Worm (Caenorhabditis elegans) whole organism, L2 larva: ENCODE data around the gene lron-10.

Source experiments
- C34F6.9 ChIP-seq: fragments of 150-350 bp; optimal IDR thresholded peaks from 2 replicates; lab custom pipeline; 2014; ENCODE audit warnings: missing biosample characterization, missing genetic modification characterization
- F13H6.1 ChIP-seq: sonication (generic microtip); optimal IDR thresholded peaks from 2 replicates; lab custom pipeline; 2016; ENCODE audit warnings: missing genetic modification characterization, missing compliant biosample characterization
- R02D3.7 ChIP-seq: fragments of 150-350 bp; optimal IDR thresholded peaks from 2 replicates; lab custom pipeline; 2014; ENCODE audit warnings: missing biosample characterization, missing genetic modification characterization
- alr-1 ChIP-seq: fragments of 150-350 bp; optimal IDR thresholded peaks from 2 replicates; lab custom pipeline; 2014; ENCODE audit warnings: missing biosample characterization, missing genetic modification characterization
- aly-2 ChIP-seq: fragments of 150-350 bp; optimal IDR thresholded peaks from 2 replicates; lab custom pipeline; 2014; ENCODE audit warnings: missing biosample characterization, missing genetic modification characterization
- blmp-1 ChIP-seq: sonication (generic microtip); optimal IDR thresholded peaks from 2 replicates; lab custom pipeline; 2017; ENCODE audit warnings: missing genetic modification characterization, mild to moderate bottlenecking, missing compliant biosample characterization, antibody characterized with exemption, moderate library complexity; ENCODE audit not compliant: insufficient read depth
- ceh-16 ChIP-seq: fragments of 150-350 bp; optimal IDR thresholded peaks from 2 replicates; lab custom pipeline; 2014; ENCODE audit warnings: missing biosample characterization, missing genetic modification characterization
- crh-2 ChIP-seq: sonication (generic microtip); optimal IDR thresholded peaks from 2 replicates; lab custom pipeline; 2017; ENCODE audit warnings: missing biosample characterization, missing genetic modification characterization
- dmd-4 ChIP-seq: sonication (generic microtip); optimal IDR thresholded peaks from 2 replicates; lab custom pipeline; 2017; ENCODE audit warnings: missing biosample characterization, missing genetic modification characterization
- egl-27 ChIP-seq: sonication (generic microtip); optimal IDR thresholded peaks from 3 replicates; lab custom pipeline; 2017; ENCODE audit warnings: missing biosample characterization, missing genetic modification reagents, missing genetic modification characterization
- elt-1 ChIP-seq: fragments of 150-350 bp; optimal IDR thresholded peaks from 2 replicates; lab custom pipeline; 2014; ENCODE audit warnings: missing biosample characterization, missing genetic modification characterization
- elt-3 ChIP-seq: sonication (generic microtip); optimal IDR thresholded peaks from 2 replicates; lab custom pipeline; 2017; ENCODE audit warnings: missing biosample characterization, missing genetic modification characterization
- gmeb-1 ChIP-seq: fragments of 150-350 bp; optimal IDR thresholded peaks from 2 replicates; lab custom pipeline; 2014; ENCODE audit warnings: missing biosample characterization, missing genetic modification characterization
- lin-11 ChIP-seq: fragments of 150-350 bp; sonication (generic microtip); optimal IDR thresholded peaks from 2 replicates; lab custom pipeline; 2014; ENCODE audit warnings: missing biosample characterization, missing genetic modification characterization, inconsistent platforms, mixed read lengths
- lin-13 ChIP-seq: fragments of 150-350 bp; optimal IDR thresholded peaks from 2 replicates; lab custom pipeline; 2014; ENCODE audit warnings: missing biosample characterization, missing genetic modification reagents, missing genetic modification characterization
- lin-39 ChIP-seq: fragments of 150-350 bp; optimal IDR thresholded peaks from 2 replicates; lab custom pipeline; 2014; ENCODE audit warnings: missing biosample characterization, missing genetic modification reagents, missing genetic modification characterization
- lsy-2 ChIP-seq, 2 experiments: fragments of 150-350 bp in 1 of 2; sonication (generic microtip) in 1 of 2; optimal IDR thresholded peaks; 2 replicates each; lab custom pipeline; 2014 to 2017; ENCODE audit warnings: missing biosample characterization in 2 of 2, missing genetic modification characterization in 2 of 2
- mab-5 ChIP-seq: fragments of 150-350 bp; optimal IDR thresholded peaks from 2 replicates; lab custom pipeline; 2014; ENCODE audit warnings: missing biosample characterization, missing genetic modification characterization
- nhr-10 ChIP-seq: sonication (generic microtip); optimal IDR thresholded peaks from 2 replicates; lab custom pipeline; 2017; ENCODE audit warnings: missing biosample characterization, missing genetic modification characterization
- nhr-11 ChIP-seq: fragments of 150-350 bp; optimal IDR thresholded peaks from 2 replicates; lab custom pipeline; 2014; ENCODE audit warnings: missing biosample characterization, missing genetic modification characterization
- nhr-12 ChIP-seq: fragments of 150-350 bp; optimal IDR thresholded peaks from 2 replicates; lab custom pipeline; 2014; ENCODE audit warnings: missing biosample characterization, missing genetic modification characterization
- nhr-129 ChIP-seq: fragments of 150-350 bp; optimal IDR thresholded peaks from 2 replicates; lab custom pipeline; 2014; ENCODE audit warnings: missing biosample characterization, missing genetic modification characterization
- nhr-21 ChIP-seq: fragments of 150-350 bp; optimal IDR thresholded peaks from 2 replicates; lab custom pipeline; 2014; ENCODE audit warnings: missing biosample characterization, missing genetic modification characterization
- nhr-25 ChIP-seq: fragments of 150-350 bp; sonication (generic microtip); optimal IDR thresholded peaks from 3 replicates; lab custom pipeline; 2014; ENCODE audit warnings: missing biosample characterization, missing genetic modification characterization
- nhr-6 ChIP-seq: fragments of 150-350 bp; optimal IDR thresholded peaks from 2 replicates; lab custom pipeline; 2014; ENCODE audit warnings: missing biosample characterization, missing genetic modification characterization
- nhr-77 ChIP-seq: fragments of 150-350 bp; optimal IDR thresholded peaks from 2 replicates; lab custom pipeline; 2014; ENCODE audit warnings: missing biosample characterization, missing genetic modification characterization
- sem-4 ChIP-seq: fragments of 150-350 bp; optimal IDR thresholded peaks from 2 replicates; lab custom pipeline; 2014; ENCODE audit warnings: missing biosample characterization, missing genetic modification reagents, missing genetic modification characterization
- sma-3 ChIP-seq: sonication (generic microtip); optimal IDR thresholded peaks from 2 replicates; lab custom pipeline; 2016; ENCODE audit warnings: missing genetic modification reagents, missing genetic modification characterization, missing compliant biosample characterization
- snpc-4 ChIP-seq: fragments of 150-350 bp; optimal IDR thresholded peaks from 2 replicates; lab custom pipeline; 2014; ENCODE audit warnings: missing biosample characterization, missing genetic modification characterization
- unc-55 ChIP-seq: fragments of 150-350 bp; sonication (generic microtip); optimal IDR thresholded peaks from 3 replicates; lab custom pipeline; 2014; ENCODE audit warnings: missing biosample characterization, missing genetic modification reagents, missing genetic modification characterization
- zag-1 ChIP-seq: fragments of 150-350 bp; optimal IDR thresholded peaks from 2 replicates; lab custom pipeline; 2014; ENCODE audit warnings: missing biosample characterization, missing genetic modification characterization
- ztf-1 ChIP-seq: fragments of 200-800 bp; sonication (Bioruptor generic); conservative IDR thresholded peaks from 2 replicates; pipeline ENCODE4 v1.3.6; 2022; ENCODE audit warnings: missing genetic modification characterization, missing compliant biosample characterization
- ztf-4 ChIP-seq: fragments of 150-350 bp; optimal IDR thresholded peaks from 2 replicates; lab custom pipeline; 2014; ENCODE audit warnings: missing biosample characterization, missing genetic modification characterization

Gene lron-10

DNA sequence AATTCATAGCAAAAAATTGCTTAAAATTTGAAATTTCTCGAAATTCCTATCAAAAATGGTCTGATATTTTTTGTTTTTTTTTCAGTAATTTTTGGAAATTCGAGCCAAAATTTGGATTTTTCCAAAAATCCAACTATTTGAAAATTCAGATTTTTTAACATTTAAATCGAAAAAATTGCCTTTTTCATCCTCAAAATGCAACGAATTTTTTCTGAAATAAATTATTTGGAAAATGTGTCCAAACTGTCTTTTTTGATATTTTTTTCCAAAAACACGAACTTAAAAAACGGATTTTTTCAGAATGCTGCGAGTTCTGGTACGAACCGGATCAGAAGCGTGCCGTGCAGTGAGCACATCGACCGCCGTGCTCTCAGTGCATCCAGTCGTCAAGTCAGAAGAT is 6.0 kb downstream of the lron-10 start, which contains the start of gene mrpl-22:
mrpl-22 (plus strand) TSS at position 301 of the 400 bp plus-strand sequence.
- TF ChIP-seq nhr-25, result no peak
- TF ChIP-seq nhr-6 (tag; lab: Kevin White, UChicago), result no peak
- no peak for TF ChIP-seq ztf-4

DNA sequence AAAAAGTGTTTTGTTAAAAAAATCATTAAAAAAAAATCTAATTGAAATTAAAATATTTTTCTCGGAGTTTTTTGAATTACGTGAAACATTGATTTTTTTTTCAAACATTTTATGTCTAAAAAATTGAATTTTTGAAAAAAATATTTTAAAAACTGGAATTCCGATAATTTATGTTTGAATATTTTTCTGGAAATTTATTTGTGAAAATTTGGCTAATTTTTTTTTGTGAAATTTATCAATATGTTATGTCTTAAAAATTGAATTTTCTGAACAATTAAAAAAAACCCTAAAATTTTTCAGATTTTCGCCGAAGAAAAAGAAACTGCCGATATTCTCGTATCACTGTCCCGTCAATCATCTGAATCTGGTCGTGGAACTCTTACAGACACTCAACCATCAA is 8.8 kb downstream of the lron-10 start, which contains the start of gene Y39A1A.24:
Y39A1A.24 (plus strand) TSS at position 301 of the 400 bp plus-strand sequence.
- TF ChIP-seq blmp-1 (no peak), egl-27 (tag; lab: Kevin White, UChicago) (no peak), gmeb-1 (no peak), R02D3.7 (tag; lab: Kevin White, UChicago) (no peak), sem-4 (no peak), lin-11 (tag; lab: Kevin White, UChicago) (no peak), aly-2 (tag; lab: Kevin White, UChicago) (no peak), lsy-2 (tag; optimal IDR thresholded peaks at IDR 0.05; lab: Kevin White, UChicago) (no peak), nhr-25 (no peak), snpc-4 (tag; lab: Kevin White, UChicago) (no peak), ceh-16 (tag; lab: Kevin White, UChicago) (no peak), elt-1 (no peak), alr-1 (tag; lab: Kevin White, UChicago) (no peak), lin-39 (tag; lab: Kevin White, UChicago) (no peak)

DNA sequence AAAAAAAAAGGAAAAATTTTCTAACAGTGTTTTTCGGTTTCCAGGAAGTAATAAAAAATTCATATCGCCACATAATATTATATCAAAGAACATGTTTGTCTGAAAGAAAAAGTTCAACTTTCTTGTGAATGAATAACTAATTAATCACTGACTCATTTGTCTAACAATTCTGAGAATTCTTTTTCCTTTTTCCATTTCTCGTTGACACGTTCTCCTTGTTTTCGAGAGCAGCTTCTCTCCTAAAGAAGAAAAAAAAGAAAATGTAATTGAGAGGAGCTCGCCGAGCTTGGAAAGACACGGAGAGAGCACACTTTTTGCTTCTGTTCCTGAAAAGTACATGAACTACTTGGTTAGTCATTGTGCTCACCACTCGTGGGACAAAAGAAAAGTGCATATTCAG is 13.0 kb downstream of the lron-10 start:
- TF ChIP-seq C34F6.9 (tag; lab: Kevin White, UChicago) (peak; percentile 75), nhr-25 (no peak), unc-55 (GFP tag; lab: Kevin White, UChicago) (peak; percentile 62), R02D3.7 (tag; lab: Kevin White, UChicago) (no peak), dmd-4 (tag; lab: Kevin White, UChicago) (no peak), crh-2 (peak; percentile 29), nhr-10 (tag; lab: Kevin White, UChicago) (no peak), lsy-2 (tag; optimal IDR thresholded peaks at IDR 0.05; lab: Kevin White, UChicago) (peak in 1 of 2 experiments; percentile 24), nhr-77 (tag; lab: Kevin White, UChicago) (no peak), nhr-21 (tag; lab: Kevin White, UChicago) (no peak), F13H6.1 (tag; lab: Kevin White, UChicago) (no peak), lin-13 (GFP tag; lab: Kevin White, UChicago) (peak; percentile 7), nhr-11 (tag; lab: Kevin White, UChicago) (no peak), gmeb-1 (no peak), elt-3 (tag; lab: Kevin White, UChicago) (no peak)

DNA sequence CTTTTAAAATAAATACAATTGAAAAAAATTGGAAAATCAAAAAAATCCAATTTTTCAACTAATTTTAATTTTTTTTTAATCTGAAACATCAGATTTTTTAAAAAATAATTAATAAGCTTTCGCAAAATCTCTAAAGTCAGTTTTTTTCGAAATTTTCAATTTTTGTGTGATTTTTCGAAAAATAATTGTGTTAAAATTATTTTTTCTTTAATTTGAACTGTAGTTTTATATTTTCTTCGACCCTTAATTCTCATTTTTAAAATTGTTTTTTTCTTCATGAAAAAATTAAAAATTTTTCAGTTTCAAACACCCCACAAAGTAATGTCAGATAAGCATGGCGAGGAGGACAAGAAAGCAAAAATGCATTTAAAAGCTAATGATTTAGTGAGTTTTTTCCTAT is 16.1 kb downstream of the lron-10 start, which contains the start of gene rabx-5:
rabx-5 (plus strand) TSS at position 301 of the 400 bp plus-strand sequence.
- TF ChIP-seq snpc-4 (tag; lab: Kevin White, UChicago) (no peak), ceh-16 (tag; lab: Kevin White, UChicago) (no peak), nhr-10 (tag; lab: Kevin White, UChicago) (no peak), nhr-129 (tag; lab: Kevin White, UChicago) (no peak), nhr-11 (tag; lab: Kevin White, UChicago) (no peak), dmd-4 (tag; lab: Kevin White, UChicago) (no peak), gmeb-1 (no peak)
- TF ChIP-seq, all 48 proteins: peak for 0

DNA sequence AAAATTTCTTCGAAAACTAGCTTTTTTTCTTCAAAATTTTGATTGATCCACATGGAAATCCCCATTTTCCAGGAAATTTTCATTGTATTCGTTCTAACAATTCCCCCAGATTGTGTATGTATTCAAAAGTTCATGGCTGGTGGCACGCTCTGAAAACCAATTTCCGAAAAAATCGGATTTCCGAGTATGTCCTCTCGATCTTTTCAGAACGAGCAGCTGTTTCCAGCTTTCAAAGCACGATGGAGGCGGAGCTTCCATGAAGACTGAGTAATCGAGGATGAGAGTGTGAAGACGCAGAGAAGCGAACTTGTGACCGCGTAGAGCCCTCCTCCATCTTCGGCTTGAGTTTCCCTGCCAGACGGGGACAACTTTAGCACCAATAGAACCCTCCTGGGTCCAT is 16.8 kb downstream of the lron-10 start:
- TF ChIP-seq egl-27 (tag; lab: Kevin White, UChicago) (no peak), nhr-12 (tag; lab: Kevin White, UChicago) (no peak), unc-55 (GFP tag; lab: Kevin White, UChicago) (peak; percentile 6), alr-1 (tag; lab: Kevin White, UChicago) (no peak), sma-3 (GFP tag; lab: Kevin White, UChicago) (no peak), lsy-2 (tag; optimal IDR thresholded peaks at IDR 0.05; lab: Kevin White, UChicago) (peak in 1 of 2 experiments; percentile 23), R02D3.7 (tag; lab: Kevin White, UChicago) (no peak), nhr-21 (tag; lab: Kevin White, UChicago) (peak; percentile 45), elt-1 (no peak), elt-3 (tag; lab: Kevin White, UChicago) (no peak), lin-39 (tag; lab: Kevin White, UChicago) (no peak), F13H6.1 (tag; lab: Kevin White, UChicago) (no peak), nhr-129 (tag; lab: Kevin White, UChicago) (peak; percentile 32), ztf-1 (GFP tag; lab: Robert Waterston, UW) (no peak), C34F6.9 (tag; lab: Kevin White, UChicago) (peak; percentile 18), ztf-4 (no peak), nhr-11 (tag; lab: Kevin White, UChicago) (no peak), lin-11 (tag; lab: Kevin White, UChicago) (peak; percentile 55), mab-5 (no peak), zag-1 (tag; lab: Kevin White, UChicago) (no peak), lin-13 (GFP tag; lab: Kevin White, UChicago) (no peak)
